Worm (Caenorhabditis elegans): ENCODE data around the gene H04D03.6.

- TF ChIP-seq ZK546.5 (tag; optimal IDR thresholded peaks at IDR 0.05) (no peak), fos-1 (tag; optimal IDR thresholded peaks at IDR 0.05) (no peak), ceh-82 (tag; optimal IDR thresholded peaks at IDR 0.05) (no peak), jun-1 (tag; optimal IDR thresholded peaks at IDR 0.05) (peak; percentile 18), nhr-11 (tag; optimal IDR thresholded peaks at IDR 0.05) (no peak), fkh-10 (GFP tag; optimal IDR thresholded peaks at IDR 0.05) (no peak), egl-27 (tag; optimal IDR thresholded peaks at IDR 0.05) (no peak)
These were observed 25.0 kb upstream of the H04D03.6 start for ce11 chrIII:10463653-10464052.

Measured in whole organism, L3 larva.